Fruit fly (Drosophila melanogaster) whole organism, embryonic: ENCODE data around the gene CG6409.

ENCODE experiments used
- Atf3 ChIP-seq: fragments of 200-800 bp; sonication (Bioruptor generic); optimal IDR thresholded peaks from 3 replicates; lab custom pipeline; 2016; ENCODE audit warnings: missing biosample characterization, missing genetic modification characterization
- CG11085 ChIP-seq: fragments of 200-800 bp; sonication (Bioruptor generic); IDR thresholded peaks from 2 replicates; pipeline ENCODE4 v1.3.6; 2022; ENCODE audit warnings: missing biosample characterization, missing genetic modification characterization
- CG11695 ChIP-seq: fragments of 200-800 bp; sonication (Bioruptor generic); IDR thresholded peaks from 3 replicates; pipeline ENCODE4 v1.3.6; 2022; ENCODE audit warnings: missing biosample characterization, missing genetic modification characterization
- CG13296 ChIP-seq: fragments of 200-800 bp; sonication (Bioruptor generic); optimal IDR thresholded peaks from 3 replicates; lab custom pipeline; 2018; ENCODE audit warnings: missing biosample characterization, mild to moderate bottlenecking, missing genetic modification characterization
- CG14860 ChIP-seq: fragments of 200-800 bp; sonication (Bioruptor generic); IDR thresholded peaks from 3 replicates; pipeline ENCODE4 v1.3.6; 2022; ENCODE audit warnings: missing biosample characterization, missing genetic modification characterization; ENCODE audit not compliant: partially characterized antibody
- CG15696 ChIP-seq: fragments of 200-800 bp; sonication (Bioruptor generic); optimal IDR thresholded peaks from 2 replicates; lab custom pipeline; 2019; ENCODE audit warnings: missing biosample characterization, mild to moderate bottlenecking, missing genetic modification characterization, moderate library complexity
- CG16815 ChIP-seq: fragments of 200-800 bp; sonication (Bioruptor generic); optimal IDR thresholded peaks from 3 replicates; lab custom pipeline; 2017; ENCODE audit warnings: missing biosample characterization, mild to moderate bottlenecking, missing genetic modification characterization
- CG16863 ChIP-seq: fragments of 200-800 bp; sonication (Bioruptor generic); optimal IDR thresholded peaks from 3 replicates; lab custom pipeline; 2016; ENCODE audit warnings: missing biosample characterization, missing genetic modification characterization
- CG17612 ChIP-seq: fragments of 200-800 bp; sonication (Bioruptor generic); IDR thresholded peaks from 2 replicates; pipeline ENCODE4 v1.3.6; 2022; ENCODE audit warnings: missing biosample characterization, missing genetic modification characterization
- CG17912 ChIP-seq: fragments of 200-800 bp; sonication (Bioruptor generic); optimal IDR thresholded peaks from 2 replicates; lab custom pipeline; 2018; ENCODE audit warnings: missing biosample characterization, mild to moderate bottlenecking, missing genetic modification characterization
- CG1832 ChIP-seq: fragments of 200-800 bp; sonication (Bioruptor generic); optimal IDR thresholded peaks from 2 replicates; lab custom pipeline; 2017; ENCODE audit warnings: missing biosample characterization, mild to moderate bottlenecking, missing genetic modification characterization, inconsistent platforms
- CG34376 ChIP-seq: fragments of 200-800 bp; sonication (Bioruptor generic); optimal IDR thresholded peaks from 2 replicates; lab custom pipeline; 2018; ENCODE audit warnings: missing biosample characterization, mild to moderate bottlenecking, missing genetic modification characterization
- CG3995 ChIP-seq: fragments of 200-800 bp; sonication (Bioruptor generic); optimal IDR thresholded peaks from 3 replicates; lab custom pipeline; 2016; ENCODE audit warnings: missing biosample characterization, missing genetic modification characterization
- CG4404 ChIP-seq: fragments of 200-800 bp; sonication (Bioruptor generic); IDR thresholded peaks from 2 replicates; pipeline ENCODE4 v1.3.6; 2022; ENCODE audit warnings: missing biosample characterization, missing genetic modification characterization
- CG6272 ChIP-seq: fragments of 200-800 bp; sonication (Bioruptor generic); IDR thresholded peaks from 2 replicates; pipeline ENCODE4 v1.3.6; 2022; ENCODE audit warnings: missing biosample characterization, missing genetic modification characterization
- CG8290 ChIP-seq, 3 experiments: fragments of 200-800 bp; sonication (Bioruptor generic); optimal IDR thresholded peaks; 2 replicates each; lab custom pipeline; 2016 to 2019; ENCODE audit warnings: missing biosample characterization in 3 of 3, missing genetic modification characterization in 3 of 3, mild to moderate bottlenecking in 2 of 3, moderate library complexity in 1 of 3
- CG8924 ChIP-seq: fragments of 200-800 bp; optimal IDR thresholded peaks from 3 replicates; lab custom pipeline; 2019; ENCODE audit warnings: missing biosample characterization, mild to moderate bottlenecking, missing genetic modification characterization, moderate library complexity
- CG8944 ChIP-seq: fragments of 200-800 bp; sonication (Bioruptor generic); optimal IDR thresholded peaks from 3 replicates; lab custom pipeline; 2016; ENCODE audit warnings: missing biosample characterization, missing genetic modification characterization
- CG9215 ChIP-seq: fragments of 200-800 bp; sonication (Bioruptor generic); IDR thresholded peaks from 2 replicates; pipeline ENCODE4 v1.3.6; 2022; ENCODE audit warnings: missing biosample characterization, missing genetic modification characterization
- E2f2 ChIP-seq: fragments of 200-800 bp; sonication (Bioruptor generic); IDR thresholded peaks from 2 replicates; pipeline ENCODE4 v1.3.6; 2022; ENCODE audit warnings: missing biosample characterization, missing genetic modification characterization
- HHEX ChIP-seq: fragments of 200-800 bp; sonication (Bioruptor generic); optimal IDR thresholded peaks from 3 replicates; lab custom pipeline; 2017; ENCODE audit warnings: missing biosample characterization, mild to moderate bottlenecking, missing genetic modification characterization, missing genetic modification reagents
- HLH3B ChIP-seq: fragments of 200-800 bp; sonication (Bioruptor generic); IDR thresholded peaks from 2 replicates; pipeline ENCODE4 v1.3.6; 2022; ENCODE audit warnings: missing biosample characterization, missing genetic modification characterization
- HLH54F ChIP-seq: fragments of 200-800 bp; sonication (Bioruptor generic); optimal IDR thresholded peaks from 3 replicates; lab custom pipeline; 2016; ENCODE audit warnings: missing biosample characterization, missing genetic modification characterization
- Hr3 ChIP-seq: fragments of 200-800 bp; sonication (Bioruptor generic); optimal IDR thresholded peaks from 3 replicates; lab custom pipeline; 2016; ENCODE audit warnings: missing biosample characterization, missing genetic modification characterization
- PHDP ChIP-seq: fragments of 200-800 bp; sonication (Bioruptor generic); optimal IDR thresholded peaks from 3 replicates; lab custom pipeline; 2018; ENCODE audit warnings: missing biosample characterization, mild to moderate bottlenecking, missing genetic modification characterization, moderate library complexity
- Spps ChIP-seq: fragments of 200-800 bp; sonication (Bioruptor generic); optimal IDR thresholded peaks from 2 replicates; lab custom pipeline; 2018; ENCODE audit warnings: missing biosample characterization, mild to moderate bottlenecking, missing genetic modification characterization
- Sry-β ChIP-seq: fragments of 200-800 bp; sonication (Bioruptor generic); optimal IDR thresholded peaks from 2 replicates; lab custom pipeline; 2018; ENCODE audit warnings: missing biosample characterization, mild to moderate bottlenecking, missing genetic modification characterization, moderate library complexity
- TFAM ChIP-seq: fragments of 200-800 bp; sonication (Bioruptor generic); optimal IDR thresholded peaks from 2 replicates; lab custom pipeline; 2017; ENCODE audit warnings: missing biosample characterization, missing genetic modification characterization, inconsistent platforms
- Usf ChIP-seq: fragments of 200-800 bp; sonication (Bioruptor generic); optimal IDR thresholded peaks from 2 replicates; lab custom pipeline; 2017; ENCODE audit warnings: missing genotype, missing biosample characterization, missing genetic modification characterization
- YL-1 ChIP-seq: fragments of 200-800 bp; sonication (Bioruptor generic); optimal IDR thresholded peaks from 3 replicates; lab custom pipeline; 2017; ENCODE audit warnings: missing biosample characterization, mild to moderate bottlenecking, missing genetic modification characterization
- cato ChIP-seq: fragments of 200-800 bp; sonication (Bioruptor generic); optimal IDR thresholded peaks from 2 replicates; lab custom pipeline; 2016; ENCODE audit warnings: missing biosample characterization, missing genetic modification characterization, borderline replicate concordance
- chn ChIP-seq: fragments of 200-800 bp; sonication (Bioruptor generic); optimal IDR thresholded peaks from 2 replicates; lab custom pipeline; 2016; ENCODE audit warnings: missing biosample characterization, missing genetic modification characterization
- dysf ChIP-seq: fragments of 200-800 bp; sonication (Bioruptor generic); IDR thresholded peaks from 3 replicates; pipeline ENCODE4 v1.3.6; 2022; ENCODE audit warnings: missing biosample characterization, missing genetic modification characterization
- emc ChIP-seq: fragments of 200-800 bp; sonication (Bioruptor generic); optimal IDR thresholded peaks from 2 replicates; lab custom pipeline; 2016; ENCODE audit warnings: missing biosample characterization, missing genetic modification characterization
- eve ChIP-seq, 2 experiments: fragments of >200 bp; optimal IDR thresholded peaks; 2 replicates each; lab custom pipeline; 2017; ENCODE audit warnings: missing biosample characterization in 2 of 2, missing genetic modification characterization in 2 of 2
- gro ChIP-seq: fragments of 200-800 bp; sonication (Bioruptor generic); optimal IDR thresholded peaks from 2 replicates; lab custom pipeline; 2016; ENCODE audit warnings: missing biosample characterization, missing genetic modification characterization
- hbn ChIP-seq: fragments of 200-800 bp; sonication (Bioruptor generic); IDR thresholded peaks from 2 replicates; pipeline ENCODE4 v1.3.6; 2022; ENCODE audit warnings: missing biosample characterization, missing genetic modification characterization; ENCODE audit not compliant: partially characterized antibody
- ind ChIP-seq: fragments of 200-800 bp; sonication (Bioruptor generic); optimal IDR thresholded peaks from 3 replicates; lab custom pipeline; 2016; ENCODE audit warnings: missing biosample characterization, missing genetic modification characterization
- insv ChIP-seq, 2 experiments: fragments of 200-800 bp; sonication (Bioruptor generic); optimal IDR thresholded peaks; 3 replicates each; lab custom pipeline; 2016 to 2018; ENCODE audit warnings: missing biosample characterization in 2 of 2, missing genetic modification characterization in 2 of 2
- inv ChIP-seq: fragments of 200-800 bp; sonication (Bioruptor generic); IDR thresholded peaks from 2 replicates; pipeline ENCODE4 v1.3.6; 2022; ENCODE audit warnings: missing biosample characterization, missing genetic modification characterization; ENCODE audit not compliant: partially characterized antibody
- nom ChIP-seq: fragments of 200-800 bp; sonication (Bioruptor generic); optimal IDR thresholded peaks from 2 replicates; lab custom pipeline; 2017; ENCODE audit warnings: missing biosample characterization, missing genetic modification characterization, mild to moderate bottlenecking, moderate library complexity, missing genetic modification reagents
- pb ChIP-seq: fragments of 200-800 bp; sonication (Bioruptor generic); optimal IDR thresholded peaks from 3 replicates; lab custom pipeline; 2016; ENCODE audit warnings: missing biosample characterization, missing genetic modification characterization
- pzg ChIP-seq: fragments of 200-800 bp; sonication (Bioruptor generic); optimal IDR thresholded peaks from 3 replicates; lab custom pipeline; 2018; ENCODE audit warnings: missing biosample characterization, mild to moderate bottlenecking, missing genetic modification characterization, moderate library complexity
- ro ChIP-seq: fragments of 200-800 bp; sonication (Bioruptor generic); IDR thresholded peaks from 2 replicates; pipeline ENCODE4 v1.3.6; 2022; ENCODE audit warnings: missing biosample characterization, missing genetic modification characterization
- sd ChIP-seq: fragments of 200-800 bp; sonication (Bioruptor generic); optimal IDR thresholded peaks from 3 replicates; lab custom pipeline; 2018; ENCODE audit warnings: missing biosample characterization, mild to moderate bottlenecking, missing genetic modification characterization, moderate library complexity
- shn ChIP-seq: fragments of 200-800 bp; sonication (Bioruptor generic); optimal IDR thresholded peaks from 3 replicates; lab custom pipeline; 2016; ENCODE audit warnings: missing biosample characterization, missing genetic modification characterization
- sisA ChIP-seq: fragments of 200-800 bp; sonication (Bioruptor generic); IDR thresholded peaks from 2 replicates; pipeline ENCODE4 v1.3.6; 2022; ENCODE audit warnings: missing biosample characterization, missing genetic modification characterization
- tap ChIP-seq: fragments of 200-800 bp; optimal IDR thresholded peaks from 3 replicates; lab custom pipeline; 2019; ENCODE audit warnings: missing biosample characterization, mild to moderate bottlenecking, missing genetic modification characterization, moderate library complexity
- z ChIP-seq: fragments of 200-800 bp; sonication (Bioruptor generic); IDR thresholded peaks from 3 replicates; pipeline ENCODE4 v1.3.6; 2022; ENCODE audit warnings: missing biosample characterization, missing genetic modification characterization
- zf30C ChIP-seq: fragments of 200-800 bp; sonication (Bioruptor generic); optimal IDR thresholded peaks from 3 replicates; lab custom pipeline; 2018; ENCODE audit warnings: missing biosample characterization, mild to moderate bottlenecking, missing genetic modification characterization
- zfh1 ChIP-seq: fragments of 200-800 bp; sonication (Bioruptor generic); IDR thresholded peaks from 3 replicates; pipeline ENCODE4 v1.3.6; 2022; ENCODE audit warnings: missing biosample characterization, missing genetic modification characterization

The CG6409 gene

dm6 chr3L:10856534-10857030 lies 25.6 kb downstream of the CG6409 start (continued):
- TF ChIP-seq z (GFP tag; lab: Robert Waterston, UW) (peak; percentile 96), CG14860 (no peak), TFAM (GFP tag; lab: Kevin White, UChicago) (no peak), cato (GFP tag; lab: Kevin White, UChicago) (no peak), emc (GFP tag; lab: Kevin White, UChicago) (no peak), gro (GFP tag; lab: Kevin White, UChicago) (peak; percentile 94), pb (GFP tag; lab: Kevin White, UChicago) (peak; percentile 66), Usf (GFP tag; lab: Kevin White, UChicago) (no peak), eve (GFP tag; optimal IDR thresholded peaks at IDR 0.05; lab: Kevin White, UChicago) (no peak), HLH54F (GFP tag; lab: Kevin White, UChicago) (no peak), chn (GFP tag; lab: Kevin White, UChicago) (peak; percentile 65), CG17912 (GFP tag; lab: Kevin White, UChicago) (no peak), shn (GFP tag; lab: Kevin White, UChicago) (peak; percentile 51), ro (GFP tag; lab: Robert Waterston, UW) (no peak), pzg (GFP tag; lab: Kevin White, UChicago) (no peak), Sry-β (no peak), insv (GFP tag; optimal IDR thresholded peaks at IDR 0.05; lab: Kevin White, UChicago) (no peak), CG16815 (no peak), CG13296 (GFP tag; lab: Kevin White, UChicago) (no peak), ind (no peak), CG4404 (GFP tag; lab: Robert Waterston, UW) (no peak), sisA (no peak), CG6272 (no peak), tap (peak; percentile 58), CG15696 (tag; lab: Kevin White, UChicago) (no peak), CG16863 (peak; percentile 39), hbn (GFP tag; lab: Robert Waterston, UW) (no peak), YL-1 (GFP tag; lab: Kevin White, UChicago) (peak; percentile 24), HHEX (peak; percentile 10), dysf (GFP tag; lab: Robert Waterston, UW) (no peak), inv (GFP tag; lab: Robert Waterston, UW) (no peak), CG17612 (GFP tag; lab: Robert Waterston, UW) (no peak), nom (GFP tag; lab: Kevin White, UChicago) (peak; percentile 47), sd (tag; lab: Kevin White, UChicago) (peak; percentile 98), CG11085 (GFP tag; lab: Robert Waterston, UW) (no peak), CG8944 (GFP tag; lab: Kevin White, UChicago) (no peak), E2f2 (no peak; the same call in 1 of the 2 replicates), CG8290 (GFP tag; optimal IDR thresholded peaks at IDR 0.05; lab: Kevin White, UChicago) (peak; percentile 67), CG8290 (tag; optimal IDR thresholded peaks at IDR 0.05; lab: Kevin White, UChicago) (peak; percentile 73 to 98), CG3995 (GFP tag; lab: Kevin White, UChicago) (no peak), CG9215 (GFP tag; lab: Robert Waterston, UW) (no peak), Spps (tag; lab: Kevin White, UChicago) (no peak), zfh1 (GFP tag; lab: Robert Waterston, UW) (no peak; the same call in 2 of the 3 replicates), HLH3B (GFP tag; lab: Robert Waterston, UW) (peak; percentile 23; the same call in 1 of the 2 replicates), CG8924 (tag; lab: Kevin White, UChicago) (peak; percentile 75), Hr3 (GFP tag; lab: Kevin White, UChicago) (no peak), PHDP (tag; lab: Kevin White, UChicago) (no peak), CG34376 (peak; percentile 36), zf30C (GFP tag; lab: Kevin White, UChicago) (peak; percentile 48), CG1832 (GFP tag; lab: Kevin White, UChicago) (peak; percentile 100), CG11695 (no peak), Atf3 (GFP tag; lab: Kevin White, UChicago) (no peak)
